Worm (Caenorhabditis elegans): ENCODE results near the gene ZK652.8.

ce11 chrIII:7889036-7889435, 45.6 kb upstream of the ZK652.8 start:
- TF ChIP-seq snpc-4 (tag; optimal IDR thresholded peaks at IDR 0.05) (no peak), unc-62 (GFP tag; optimal IDR thresholded peaks at IDR 0.05) (no peak), nhr-12 (tag; optimal IDR thresholded peaks at IDR 0.05) (no peak), sptf-1 (tag; optimal IDR thresholded peaks at IDR 0.05) (no peak), ztf-11 (tag; optimal IDR thresholded peaks at IDR 0.05) (no peak), unc-39 (tag; optimal IDR thresholded peaks at IDR 0.05) (no peak), nhr-237 (tag; optimal IDR thresholded peaks at IDR 0.05) (no peak), nhr-76 (tag; optimal IDR thresholded peaks at IDR 0.05) (no peak)
